Worm (Caenorhabditis elegans): Measurements from ENCODE around the gene ubc-15.

DNA sequence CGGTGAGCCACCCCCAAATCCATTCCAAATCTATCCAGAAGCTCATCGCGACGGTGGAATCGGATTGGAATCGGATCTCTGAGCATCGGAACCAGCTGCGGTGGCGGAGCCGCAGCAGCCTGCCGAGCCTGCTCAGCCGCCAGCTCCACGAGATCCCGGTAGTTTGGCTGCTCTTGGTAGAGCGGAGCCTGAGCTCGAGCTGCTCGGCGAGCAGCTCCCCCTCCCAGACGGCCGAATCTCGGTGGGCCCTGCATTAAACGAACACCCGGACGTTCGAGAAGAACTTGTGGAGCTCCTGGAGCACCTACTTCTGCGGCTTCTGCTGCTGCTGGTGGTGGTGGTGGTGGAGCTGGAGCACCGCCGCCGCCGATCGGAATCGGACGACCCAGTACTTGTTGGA lies 9.7 kb downstream of the ubc-15 start:
- TF ChIP-seq blmp-1 (tag; optimal IDR thresholded peaks at IDR 0.05; ENCODE audit: insufficient read depth) (no peak), ZK546.5 (tag; optimal IDR thresholded peaks at IDR 0.05) (no peak), nhr-237 (tag; optimal IDR thresholded peaks at IDR 0.05) (no peak), F13H6.1 (tag; optimal IDR thresholded peaks at IDR 0.05) (no peak), unc-62 (GFP tag; optimal IDR thresholded peaks at IDR 0.05) (no peak), ztf-4 (tag; optimal IDR thresholded peaks at IDR 0.05) (no peak), fos-1 (tag; optimal IDR thresholded peaks at IDR 0.05) (no peak), R02D3.7 (tag; optimal IDR thresholded peaks at IDR 0.05) (no peak), peb-1 (tag; optimal IDR thresholded peaks at IDR 0.05) (no peak), zag-1 (tag; optimal IDR thresholded peaks at IDR 0.05) (no peak), mdl-1 (tag; optimal IDR thresholded peaks at IDR 0.05) (no peak)

Measured in whole organism, L2 larva.